Fruit fly (Drosophila melanogaster) whole organism, embryonic: ENCODE data around the gene CG32645.

Experiments used
- CG1024 ChIP-seq: fragments of 200-800 bp; sonication (Bioruptor generic); IDR thresholded peaks from 2 replicates; pipeline ENCODE4 v1.3.6; 2022; ENCODE audit warnings: missing biosample characterization, missing genetic modification characterization
- CG30403 ChIP-seq: fragments of 200-800 bp; sonication (Bioruptor generic); optimal IDR thresholded peaks from 3 replicates; lab custom pipeline; 2016; ENCODE audit warnings: missing biosample characterization, missing genetic modification characterization
- D ChIP-seq, 2 experiments: fragments of 200-800 bp in 1 of 2; fragments of >200 bp in 1 of 2; sonication (Bioruptor generic) in 1 of 2; optimal IDR thresholded peaks; 2 replicates in 1 of 2; 3 replicates in 1 of 2; lab custom pipeline; 2017; ENCODE audit warnings: mild to moderate bottlenecking in 1 of 2, missing biosample characterization in 1 of 2, missing genetic modification characterization in 1 of 2, missing genetic modification reagents in 1 of 2
- abd-A ChIP-seq: fragments of 200-800 bp; sonication (Bioruptor generic); optimal IDR thresholded peaks from 3 replicates; lab custom pipeline; 2019; ENCODE audit warnings: missing biosample characterization, mild to moderate bottlenecking, missing genetic modification characterization, moderate library complexity
- stwl ChIP-seq: fragments of 200-800 bp; sonication (Bioruptor generic); optimal IDR thresholded peaks from 3 replicates; lab custom pipeline; 2018; ENCODE audit warnings: missing biosample characterization, mild to moderate bottlenecking, missing genetic modification characterization, moderate library complexity

- no peak for TF ChIP-seq CG30403 (GFP tag; lab: Kevin White, UChicago)
- TF ChIP-seq abd-A (tag; lab: Kevin White, UChicago), result no peak
- TF ChIP-seq CG1024 (GFP tag; lab: Robert Waterston, UW), result no peak
- no peak for TF ChIP-seq D (optimal IDR thresholded peaks at IDR 0.05; lab: Kevin White, UChicago)
- TF ChIP-seq D (GFP tag; optimal IDR thresholded peaks at IDR 0.05; lab: Kevin White, UChicago), result no peak
- no peak for TF ChIP-seq stwl (tag; lab: Kevin White, UChicago)
Measured at dm6 chrX:13145858-13146257, 6.9 kb downstream of the CG32645 start.
